Worm (Caenorhabditis elegans): Measurements from ENCODE around the gene cyc-2.2.
A peak's percentile ranks its signal among the peaks of the same experiment; 100 is the strongest.

The cyc-2.2 gene

DNA sequence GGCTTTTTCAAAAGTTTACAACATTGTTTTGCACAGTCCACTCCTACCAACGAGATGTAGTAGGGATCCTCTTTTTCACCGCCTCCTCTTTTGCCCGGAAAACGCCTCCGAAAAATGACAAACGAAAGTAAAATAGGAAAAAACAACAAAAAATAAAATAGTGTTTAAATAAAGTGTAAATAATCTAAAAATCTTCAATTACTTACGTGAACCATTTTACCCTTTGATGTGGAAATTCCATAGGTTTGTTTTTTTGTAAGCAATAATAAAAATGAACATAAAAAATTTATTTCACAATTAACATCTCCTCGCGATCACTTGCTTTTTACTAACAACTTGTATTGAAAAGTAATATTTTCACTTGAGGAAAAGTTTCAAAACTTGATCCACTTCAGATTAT lies 24.0 kb downstream of the cyc-2.2 start, which contains the start of gene C14C10.1:
Gene C14C10.1 (plus strand): TSS at position 301 of the 400 bp plus-strand sequence.
- TF ChIP-seq fkh-10 (GFP tag; optimal IDR thresholded peaks at IDR 0.05) (no peak), T23F11.4 (GFP tag; optimal IDR thresholded peaks at IDR 0.05) (no peak), dve-1 (tag; optimal IDR thresholded peaks at IDR 0.05) (no peak), ceh-24 (tag; optimal IDR thresholded peaks at IDR 0.05) (no peak), ceh-34 (tag; optimal IDR thresholded peaks at IDR 0.05) (no peak), C08G9.2 (tag; optimal IDR thresholded peaks at IDR 0.05) (no peak), pqm-1 (tag; optimal IDR thresholded peaks at IDR 0.05) (no peak), Y22D7AL.16 (tag; optimal IDR thresholded peaks at IDR 0.05) (no peak), ref-2 (tag; optimal IDR thresholded peaks at IDR 0.05) (no peak), sox-4 (tag; optimal IDR thresholded peaks at IDR 0.05) (no peak), ets-4 (tag; optimal IDR thresholded peaks at IDR 0.05) (no peak), K02D7.2 (tag; optimal IDR thresholded peaks at IDR 0.05) (no peak), pag-3 (tag; optimal IDR thresholded peaks at IDR 0.05; ENCODE audit: borderline replicate concordance) (no peak), lim-6 (tag; optimal IDR thresholded peaks at IDR 0.05) (no peak), sdc-2 (tag; optimal IDR thresholded peaks at IDR 0.05) (no peak), ceh-18 (tag; optimal IDR thresholded peaks at IDR 0.05) (no peak), unc-55 (GFP tag; optimal IDR thresholded peaks at IDR 0.05) (no peak)

DNA sequence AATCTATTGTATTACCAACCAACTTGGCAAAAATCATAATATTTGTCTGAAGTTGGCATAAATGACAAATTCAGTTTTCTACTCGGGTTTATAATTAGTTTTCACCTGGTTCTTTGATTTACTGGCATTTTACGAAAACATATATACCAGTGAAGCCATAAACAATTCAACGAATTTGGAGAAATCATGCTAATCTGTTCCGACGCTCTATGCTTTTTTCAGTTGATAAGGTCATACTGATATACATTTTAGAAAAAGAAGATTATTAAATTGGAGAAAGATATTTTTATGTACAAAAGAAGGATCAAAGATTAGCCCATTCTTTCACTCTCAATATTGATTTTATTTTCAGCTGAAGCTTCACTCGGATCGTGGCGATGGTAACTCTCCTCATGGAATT lies 25.2 kb downstream of the cyc-2.2 start:
- TF ChIP-seq mec-3 (tag; optimal IDR thresholded peaks at IDR 0.05; ENCODE audit: borderline replicate concordance): no peak
- no peak for TF ChIP-seq T23F11.4 (GFP tag; optimal IDR thresholded peaks at IDR 0.05)
- TF ChIP-seq hlh-30 (tag; optimal IDR thresholded peaks at IDR 0.05; ENCODE audit: insufficient read depth): no peak
- TF ChIP-seq pqm-1 (tag; optimal IDR thresholded peaks at IDR 0.05): no peak
- TF ChIP-seq elt-4 (tag; optimal IDR thresholded peaks at IDR 0.05): no peak
- TF ChIP-seq pros-1 (tag; optimal IDR thresholded peaks at IDR 0.05): no peak
- TF ChIP-seq rnt-1 (tag; optimal IDR thresholded peaks at IDR 0.05): no peak
- no peak for TF ChIP-seq tbx-2 (tag; optimal IDR thresholded peaks at IDR 0.05)
- no peak for TF ChIP-seq Y22D7AL.16 (tag; optimal IDR thresholded peaks at IDR 0.05)

DNA sequence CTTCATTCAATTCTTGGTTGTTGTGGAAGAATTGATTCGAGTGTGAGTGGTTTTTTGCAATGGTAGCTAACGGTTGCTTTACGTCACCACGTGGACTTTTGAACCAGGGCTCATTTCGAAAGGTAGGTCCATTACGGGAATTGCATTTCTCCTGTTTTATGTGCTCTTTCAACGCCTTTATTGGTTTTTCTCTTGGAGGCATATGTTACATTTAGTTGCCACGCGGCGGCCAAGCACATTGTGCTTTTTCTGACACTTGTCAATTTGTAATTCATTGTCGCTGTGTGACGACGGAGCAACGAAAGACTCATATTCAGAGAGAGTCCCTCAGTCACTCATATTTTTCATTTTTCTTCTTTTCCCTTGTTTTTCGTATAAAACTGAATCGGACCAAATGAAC lies 27.2 kb downstream of the cyc-2.2 start:
- TF ChIP-seq hlh-6 (tag; optimal IDR thresholded peaks at IDR 0.05) (no peak), ahr-1 (tag; optimal IDR thresholded peaks at IDR 0.05) (no peak), ceh-2 (tag; optimal IDR thresholded peaks at IDR 0.05) (no peak), che-1 (tag; optimal IDR thresholded peaks at IDR 0.05) (no peak), ceh-30 (tag; optimal IDR thresholded peaks at IDR 0.05) (no peak), ama-1 (optimal IDR thresholded peaks at IDR 0.05) (no peak), T23F11.4 (GFP tag; optimal IDR thresholded peaks at IDR 0.05) (no peak), ceh-18 (tag; optimal IDR thresholded peaks at IDR 0.05) (no peak), mec-3 (tag; optimal IDR thresholded peaks at IDR 0.05; ENCODE audit: borderline replicate concordance) (no peak), pag-3 (tag; optimal IDR thresholded peaks at IDR 0.05; ENCODE audit: borderline replicate concordance) (no peak), fkh-10 (GFP tag; optimal IDR thresholded peaks at IDR 0.05) (no peak), odd-2 (tag; optimal IDR thresholded peaks at IDR 0.05) (no peak), nhr-232 (tag; optimal IDR thresholded peaks at IDR 0.05) (no peak), sdc-2 (tag; optimal IDR thresholded peaks at IDR 0.05) (no peak), nfya-1 (tag; optimal IDR thresholded peaks at IDR 0.05) (no peak), Y22D7AL.16 (tag; optimal IDR thresholded peaks at IDR 0.05) (no peak), C38D4.7 (GFP tag; optimal IDR thresholded peaks at IDR 0.05) (no peak), elt-4 (tag; optimal IDR thresholded peaks at IDR 0.05) (no peak)

DNA sequence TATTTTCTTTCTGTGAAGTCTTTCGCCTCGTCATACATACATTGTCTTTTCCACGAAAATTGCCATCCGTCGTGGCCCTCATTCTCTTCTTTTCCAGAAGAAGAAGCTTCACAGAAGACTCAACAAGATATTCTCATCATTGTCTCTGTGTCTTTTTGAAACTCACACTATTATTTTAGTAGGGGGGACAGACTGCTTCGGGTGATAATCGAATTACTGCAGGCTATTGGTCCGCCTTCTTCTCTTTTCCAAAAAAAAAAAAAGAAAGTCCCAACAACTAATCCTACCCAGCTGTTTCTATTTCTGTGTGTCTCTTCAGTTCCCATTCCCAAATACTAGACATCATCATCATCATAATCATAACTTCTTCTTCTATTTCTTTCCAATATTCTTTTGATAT lies 28.6 kb downstream of the cyc-2.2 start:
- TF ChIP-seq K02D7.2 (tag; optimal IDR thresholded peaks at IDR 0.05) (no peak), unc-42 (tag; optimal IDR thresholded peaks at IDR 0.05) (peak; percentile 89)

DNA sequence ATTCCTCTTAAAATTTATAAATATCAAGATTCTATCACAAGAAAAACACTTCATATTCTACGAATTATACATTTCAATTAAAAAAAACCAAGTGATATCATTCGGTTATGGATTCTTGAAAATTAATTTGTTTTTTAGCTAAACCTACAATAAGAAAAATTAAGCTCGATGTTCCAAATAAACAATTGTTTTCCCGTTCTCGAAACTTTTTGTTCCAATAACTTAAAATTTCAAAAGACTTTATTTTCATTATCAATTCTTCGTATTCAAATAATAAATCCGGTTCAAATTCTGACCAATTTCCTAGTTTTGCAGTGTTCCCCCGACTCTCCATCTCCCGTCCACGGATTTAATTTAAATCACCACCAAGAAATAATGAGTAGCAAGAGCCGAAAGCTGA lies 32.7 kb downstream of the cyc-2.2 start, which contains the start of gene E02A10.3:
Gene E02A10.3 (plus strand): TSS at position 301 of the 400 bp plus-strand sequence.
- TF ChIP-seq K09A11.1 (tag; optimal IDR thresholded peaks at IDR 0.05; ENCODE audit: insufficient read depth): no peak
- no peak for TF ChIP-seq mec-3 (tag; optimal IDR thresholded peaks at IDR 0.05; ENCODE audit: borderline replicate concordance)
- no peak for TF ChIP-seq gmeb-2 (tag; optimal IDR thresholded peaks at IDR 0.05)
- TF ChIP-seq dmd-4 (tag; optimal IDR thresholded peaks at IDR 0.05; ENCODE audit: borderline replicate concordance): no peak
- no peak for TF ChIP-seq pha-4 (tag; optimal IDR thresholded peaks at IDR 0.05)
- no peak for TF ChIP-seq ceh-2 (tag; optimal IDR thresholded peaks at IDR 0.05)
- TF ChIP-seq ahr-1 (tag; optimal IDR thresholded peaks at IDR 0.05): no peak
- no peak for TF ChIP-seq ceh-6 (GFP tag; optimal IDR thresholded peaks at IDR 0.05)
- TF ChIP-seq pha-2 (tag; optimal IDR thresholded peaks at IDR 0.05): no peak
- no peak for TF ChIP-seq ceh-24 (tag; optimal IDR thresholded peaks at IDR 0.05)
- no peak for TF ChIP-seq ceh-30 (tag; optimal IDR thresholded peaks at IDR 0.05)
- TF ChIP-seq ama-1 (optimal IDR thresholded peaks at IDR 0.05): no peak
- no peak for TF ChIP-seq nfya-1 (tag; optimal IDR thresholded peaks at IDR 0.05)
